Fruit fly (Drosophila melanogaster) whole organism, embryonic: Measurements from ENCODE around the gene Mettl5.
A peak's percentile ranks its signal among the peaks of the same experiment; 100 is the strongest.

ENCODE experiments used
- Antp ChIP-seq: fragments of 200-800 bp; sonication (Bioruptor generic); optimal IDR thresholded peaks from 3 replicates; lab custom pipeline; 2016; ENCODE audit warnings: missing biosample characterization, missing genetic modification characterization
- BtbVII ChIP-seq: fragments of 200-800 bp; sonication (Bioruptor generic); optimal IDR thresholded peaks from 3 replicates; lab custom pipeline; 2017; ENCODE audit warnings: missing biosample characterization, mild to moderate bottlenecking, missing genetic modification characterization
- CG10959 ChIP-seq: fragments of 200-800 bp; sonication (Bioruptor generic); IDR thresholded peaks from 2 replicates; pipeline ENCODE4 v1.3.6; 2022; ENCODE audit warnings: missing biosample characterization, missing genetic modification characterization
- CG11456 ChIP-seq: fragments of 200-800 bp; sonication (Bioruptor generic); IDR thresholded peaks from 3 replicates; pipeline ENCODE4 v1.3.6; 2022; ENCODE audit warnings: missing biosample characterization, missing genetic modification characterization
- CG13894 ChIP-seq: fragments of 200-800 bp; sonication (Bioruptor generic); optimal IDR thresholded peaks from 3 replicates; lab custom pipeline; 2018; ENCODE audit warnings: missing biosample characterization, mild to moderate bottlenecking, missing genetic modification characterization, moderate library complexity
- CG14667 ChIP-seq: fragments of 200-800 bp; sonication (Bioruptor generic); IDR thresholded peaks from 2 replicates; pipeline ENCODE4 v1.3.6; 2022; ENCODE audit warnings: missing biosample characterization, missing genetic modification characterization
- CG15479 ChIP-seq: fragments of 200-800 bp; sonication (Bioruptor generic); optimal IDR thresholded peaks from 3 replicates; lab custom pipeline; 2019; ENCODE audit warnings: missing biosample characterization, mild to moderate bottlenecking, missing genetic modification characterization, moderate library complexity
- CG16813 ChIP-seq: fragments of 200-800 bp; sonication (Bioruptor generic); IDR thresholded peaks from 3 replicates; pipeline ENCODE4 v1.3.6; 2022; ENCODE audit warnings: missing biosample characterization, missing genetic modification characterization; ENCODE audit not compliant: partially characterized antibody
- CG1832 ChIP-seq: fragments of 200-800 bp; sonication (Bioruptor generic); optimal IDR thresholded peaks from 2 replicates; lab custom pipeline; 2017; ENCODE audit warnings: missing biosample characterization, mild to moderate bottlenecking, missing genetic modification characterization, inconsistent platforms
- CG2199 ChIP-seq: fragments of 200-800 bp; sonication (Bioruptor generic); IDR thresholded peaks from 3 replicates; pipeline ENCODE4 v1.3.6; 2022; ENCODE audit warnings: missing biosample characterization, missing genetic modification characterization
- CG6175 ChIP-seq: fragments of 200-800 bp; sonication (Bioruptor generic); IDR thresholded peaks from 3 replicates; pipeline ENCODE4 v1.3.6; 2022; ENCODE audit warnings: missing biosample characterization, missing genetic modification characterization
- CG6254 ChIP-seq: fragments of 200-800 bp; sonication (Bioruptor generic); optimal IDR thresholded peaks from 3 replicates; lab custom pipeline; 2017; ENCODE audit warnings: mild to moderate bottlenecking, missing biosample characterization, missing genetic modification reagents, missing genetic modification characterization
- CG8478 ChIP-seq: fragments of >200 bp; optimal IDR thresholded peaks from 2 replicates; lab custom pipeline; 2018
- CkIIα-i1 ChIP-seq: fragments of 200-800 bp; sonication (Bioruptor generic); IDR thresholded peaks from 2 replicates; pipeline ENCODE4 v1.3.6; 2022; ENCODE audit warnings: missing biosample characterization, missing genetic modification characterization
- D19B ChIP-seq: fragments of 200-800 bp; sonication (Bioruptor generic); optimal IDR thresholded peaks from 2 replicates; lab custom pipeline; 2017; ENCODE audit warnings: missing biosample characterization, mild to moderate bottlenecking, missing genetic modification characterization
- Deaf1 ChIP-seq: fragments of 200-800 bp; optimal IDR thresholded peaks from 3 replicates; lab custom pipeline; 2019; ENCODE audit warnings: missing biosample characterization, mild to moderate bottlenecking, missing genetic modification characterization, moderate library complexity
- ERR ChIP-seq: fragments of 200-800 bp; sonication (Bioruptor generic); optimal IDR thresholded peaks from 2 replicates; lab custom pipeline; 2016; ENCODE audit warnings: missing biosample characterization, missing genetic modification characterization
- Ets65A ChIP-seq: fragments of 200-800 bp; sonication (Bioruptor generic); peaks from one replicate; lab custom pipeline; 2016; ENCODE audit warnings: missing biosample characterization, missing genetic modification characterization
- Med ChIP-seq: fragments of 200-800 bp; sonication (Bioruptor generic); peaks from one replicate; lab custom pipeline; 2016; ENCODE audit warnings: missing biosample characterization, missing genetic modification characterization, mild to moderate bottlenecking, inconsistent platforms, moderate library complexity
- Opbp ChIP-seq: fragments of 200-800 bp; sonication (Bioruptor generic); IDR thresholded peaks from 3 replicates; pipeline ENCODE4 v1.3.6; 2022; ENCODE audit warnings: missing biosample characterization, missing genetic modification characterization; ENCODE audit not compliant: partially characterized antibody
- Pdp1 ChIP-seq, 2 experiments: fragments of 200-800 bp; sonication (Bioruptor generic); optimal IDR thresholded peaks; 3 replicates each; lab custom pipeline; 2016; ENCODE audit warnings: missing biosample characterization in 2 of 2, missing genetic modification characterization in 2 of 2, mild to moderate bottlenecking in 1 of 2, moderate library complexity in 1 of 2
- Rx ChIP-seq: fragments of 200-800 bp; sonication (Bioruptor generic); IDR thresholded peaks from 2 replicates; pipeline ENCODE4 v1.3.6; 2022; ENCODE audit warnings: missing biosample characterization, missing genetic modification characterization
- Usf ChIP-seq: fragments of 200-800 bp; sonication (Bioruptor generic); optimal IDR thresholded peaks from 2 replicates; lab custom pipeline; 2017; ENCODE audit warnings: missing genotype, missing biosample characterization, missing genetic modification characterization
- cg ChIP-seq: fragments of 200-800 bp; sonication (Bioruptor generic); optimal IDR thresholded peaks from 3 replicates; lab custom pipeline; 2019; ENCODE audit warnings: missing biosample characterization, mild to moderate bottlenecking, missing genetic modification characterization, moderate library complexity
- croc ChIP-seq: fragments of 200-800 bp; sonication (Bioruptor generic); conservative IDR thresholded peaks from 3 replicates; pipeline ENCODE4 v1.3.6; 2022; ENCODE audit warnings: missing biosample characterization, missing genetic modification characterization
- crp ChIP-seq, 2 experiments: fragments of 200-800 bp; sonication (Bioruptor generic); optimal IDR thresholded peaks; 2 replicates in 1 of 2; 3 replicates in 1 of 2; lab custom pipeline; 2017; ENCODE audit warnings: missing biosample characterization in 2 of 2, missing genetic modification characterization in 2 of 2, mild to moderate bottlenecking in 1 of 2, moderate library complexity in 1 of 2
- dmrt11E ChIP-seq: fragments of 200-800 bp; sonication (Bioruptor generic); optimal IDR thresholded peaks from 3 replicates; lab custom pipeline; 2018; ENCODE audit warnings: missing biosample characterization, mild to moderate bottlenecking, missing genetic modification characterization, moderate library complexity
- eyg ChIP-seq: fragments of 200-800 bp; sonication (Bioruptor generic); optimal IDR thresholded peaks from 3 replicates; lab custom pipeline; 2016; ENCODE audit warnings: missing biosample characterization, missing genetic modification characterization
- fd102C ChIP-seq: fragments of 200-800 bp; sonication (Bioruptor generic); optimal IDR thresholded peaks from 2 replicates; lab custom pipeline; 2018; ENCODE audit warnings: missing biosample characterization, mild to moderate bottlenecking, missing genetic modification characterization, moderate library complexity
- gfzf ChIP-seq: fragments of 200-800 bp; sonication (Bioruptor generic); optimal IDR thresholded peaks from 2 replicates; lab custom pipeline; 2016; ENCODE audit warnings: missing biosample characterization, mild to moderate bottlenecking, missing genetic modification characterization, moderate library complexity
- lab ChIP-seq: fragments of 200-800 bp; sonication (Bioruptor generic); optimal IDR thresholded peaks from 3 replicates; lab custom pipeline; 2017; ENCODE audit warnings: missing biosample characterization, missing genetic modification characterization, mild to moderate bottlenecking, moderate library complexity, missing genetic modification reagents
- mld ChIP-seq: fragments of 200-800 bp; sonication (Bioruptor generic); IDR thresholded peaks from 3 replicates; pipeline ENCODE4 v1.3.6; 2022; ENCODE audit warnings: missing biosample characterization, missing genetic modification characterization; ENCODE audit not compliant: partially characterized antibody
- rib ChIP-seq: fragments of 200-800 bp; sonication (Bioruptor generic); IDR thresholded peaks from 2 replicates; pipeline ENCODE4 v1.3.6; 2022; ENCODE audit warnings: missing biosample characterization, missing genetic modification characterization
- row ChIP-seq: fragments of 200-800 bp; sonication (Bioruptor generic); IDR thresholded peaks from 3 replicates; pipeline ENCODE4 v1.3.6; 2022; ENCODE audit warnings: missing biosample characterization, missing genetic modification characterization
- scrt ChIP-seq: fragments of 200-800 bp; sonication (Bioruptor generic); optimal IDR thresholded peaks from 2 replicates; lab custom pipeline; 2018; ENCODE audit warnings: missing biosample characterization, mild to moderate bottlenecking, missing genetic modification characterization, moderate library complexity
- sr ChIP-seq: fragments of 200-800 bp; sonication (Bioruptor generic); IDR thresholded peaks from 3 replicates; pipeline ENCODE4 v1.3.6; 2022; ENCODE audit warnings: missing biosample characterization, missing genetic modification characterization
- tna ChIP-seq: fragments of 200-800 bp; sonication (Bioruptor generic); IDR thresholded peaks from 2 replicates; pipeline ENCODE4 v1.3.6; 2022; ENCODE audit warnings: missing biosample characterization, missing genetic modification characterization; ENCODE audit not compliant: partially characterized antibody
- zfh2 ChIP-seq: fragments of 200-800 bp; sonication (Bioruptor generic); optimal IDR thresholded peaks from 2 replicates; lab custom pipeline; 2016; ENCODE audit warnings: missing biosample characterization, missing genetic modification characterization

Mettl5 gene

dm6 chr3L:19289411-19289810 is 25.8 kb downstream of the Mettl5 start (continued):
- TF ChIP-seq zfh2 (GFP tag; lab: Kevin White, UChicago), result no peak
- TF ChIP-seq dmrt11E (tag; lab: Kevin White, UChicago), result no peak
- TF ChIP-seq CG2199 (GFP tag; lab: Robert Waterston, UW), result no peak
- no peak for TF ChIP-seq Antp (GFP tag; lab: Kevin White, UChicago)
- no peak for TF ChIP-seq row (GFP tag; lab: Robert Waterston, UW)
- TF ChIP-seq crp (GFP tag; optimal IDR thresholded peaks at IDR 0.05; lab: Kevin White, UChicago), result no peak
- TF ChIP-seq CG6254, result no peak
- TF ChIP-seq CG10959 (GFP tag; lab: Robert Waterston, UW), result no peak
- no peak for TF ChIP-seq CG1832 (GFP tag; lab: Kevin White, UChicago)
- TF ChIP-seq D19B (GFP tag; lab: Kevin White, UChicago), result no peak
- no peak for TF ChIP-seq croc (GFP tag; lab: Robert Waterston, UW)
- TF ChIP-seq Usf (GFP tag; lab: Kevin White, UChicago), result no peak
- no peak for TF ChIP-seq CG6175 (GFP tag; lab: Robert Waterston, UW)
- no peak for TF ChIP-seq CG11456 (GFP tag; lab: Robert Waterston, UW)
- TF ChIP-seq Rx (GFP tag; lab: Robert Waterston, UW), result no peak
- no peak for TF ChIP-seq cg
- no peak for TF ChIP-seq scrt (GFP tag; lab: Kevin White, UChicago)
- TF ChIP-seq CkIIα-i1 (GFP tag; lab: Robert Waterston, UW), result no peak
- no peak for TF ChIP-seq fd102C (GFP tag; lab: Kevin White, UChicago)
- no peak for TF ChIP-seq gfzf
- TF ChIP-seq tna (GFP tag; lab: Robert Waterston, UW), result no peak
- peak; percentile 4 for TF ChIP-seq lab (GFP tag; lab: Kevin White, UChicago)
- no peak for TF ChIP-seq rib (GFP tag; lab: Robert Waterston, UW)
- peak in 1 of 2 experiments; percentile 2 for TF ChIP-seq Pdp1 (GFP tag; optimal IDR thresholded peaks at IDR 0.05; lab: Kevin White, UChicago)
- no peak for TF ChIP-seq CG8478 (lab: Kevin White, UChicago)
- TF ChIP-seq CG15479 (GFP tag; lab: Kevin White, UChicago), result peak; percentile 21
- TF ChIP-seq eyg, result no peak
- no peak for TF ChIP-seq BtbVII (GFP tag; lab: Kevin White, UChicago)

- TF ChIP-seq CG14667 (GFP tag; lab: Robert Waterston, UW), result no peak
- TF ChIP-seq Opbp (GFP tag; lab: Robert Waterston, UW), result no peak
- TF ChIP-seq Deaf1 (tag; lab: Kevin White, UChicago), result peak; percentile 7
- 0 out of 3 replicates have a peak, but pooled peaks have one; percentile 32 for TF ChIP-seq mld (GFP tag; lab: Robert Waterston, UW)
- TF ChIP-seq CG13894 (tag; lab: Kevin White, UChicago), result peak; percentile 78
- TF ChIP-seq CG16813 (GFP tag; lab: Robert Waterston, UW), result no peak
- peak; percentile 49 for TF ChIP-seq sr (GFP tag; lab: Robert Waterston, UW)
- peak; percentile 95 for TF ChIP-seq ERR (GFP tag; lab: Kevin White, UChicago)
- peak; percentile 72 for TF ChIP-seq Med (GFP tag; lab: Kevin White, UChicago)
- TF ChIP-seq Ets65A (GFP tag; lab: Kevin White, UChicago), result peak; percentile 35
Measured at dm6 chr3L:19291465-19292413, 28.2 kb downstream of the Mettl5 start.
